Fruit fly (Drosophila melanogaster) whole organism, wandering third instar larva: Measurements from ENCODE around the gene Sgs1.
A peak's percentile ranks its signal among the peaks of the same experiment; 100 is the strongest.

ENCODE experiments used
- Abd-B ChIP-seq: fragments of >200 bp; optimal IDR thresholded peaks from 2 replicates; lab custom pipeline; 2017; ENCODE audit warnings: missing biosample characterization, missing genetic modification characterization
- CG32264 ChIP-seq: fragments of 200-800 bp; sonication (Bioruptor generic); optimal IDR thresholded peaks from 2 replicates; lab custom pipeline; 2016; ENCODE audit warnings: missing biosample characterization, missing genetic modification characterization
- CG9705 ChIP-seq: fragments of 200-800 bp; sonication (Bioruptor generic); optimal IDR thresholded peaks from 2 replicates; lab custom pipeline; 2018; ENCODE audit warnings: missing biosample characterization, mild to moderate bottlenecking, missing genetic modification characterization
- CrebA ChIP-seq: fragments of 200-800 bp; sonication (Bioruptor generic); optimal IDR thresholded peaks from 2 replicates; lab custom pipeline; 2016; ENCODE audit warnings: missing biosample characterization, mild to moderate bottlenecking, missing genetic modification characterization, borderline replicate concordance
- Dfd ChIP-seq: fragments of >200 bp; optimal IDR thresholded peaks from 2 replicates; lab custom pipeline; 2017; ENCODE audit warnings: missing biosample characterization, missing genetic modification characterization
- Dif ChIP-seq: fragments of 200-275, 200-300 bp; sonication (Bioruptor generic); optimal IDR thresholded peaks from 2 replicates; lab custom pipeline; 2018; ENCODE audit warnings: missing biosample characterization, missing genetic modification characterization; ENCODE audit not compliant: partially characterized antibody
- GATAd ChIP-seq: sonication (Bioruptor generic); optimal IDR thresholded peaks from 2 replicates; lab custom pipeline; 2016; ENCODE audit warnings: missing biosample characterization, missing genetic modification characterization
- HLH106 ChIP-seq: fragments of 200-800 bp; optimal IDR thresholded peaks from 3 replicates; lab custom pipeline; 2019; ENCODE audit warnings: missing biosample characterization, mild to moderate bottlenecking, missing genetic modification characterization, moderate library complexity
- Hnf4 ChIP-seq: fragments of 200-800 bp; sonication (Bioruptor generic); optimal IDR thresholded peaks from 2 replicates; lab custom pipeline; 2016; ENCODE audit warnings: missing biosample characterization, mild to moderate bottlenecking, missing genetic modification characterization
- Hr78 ChIP-seq: fragments of >200 bp; optimal IDR thresholded peaks from 2 replicates; lab custom pipeline; 2017; ENCODE audit warnings: missing biosample characterization, missing genetic modification characterization
- Hr83 ChIP-seq: fragments of 200-300 bp; sonication (Bioruptor generic); optimal IDR thresholded peaks from 2 replicates; lab custom pipeline; 2016; ENCODE audit warnings: missing biosample characterization, mild to moderate bottlenecking, missing genetic modification characterization, moderate library complexity; ENCODE audit not compliant: poor library complexity, severe bottlenecking
- Jra ChIP-seq: sonication (Bioruptor generic); optimal IDR thresholded peaks from 2 replicates; lab custom pipeline; 2016; ENCODE audit warnings: missing biosample characterization, missing genetic modification characterization
- Mio ChIP-seq: sonication (Bioruptor generic); optimal IDR thresholded peaks from 2 replicates; lab custom pipeline; 2016; ENCODE audit warnings: missing biosample characterization, missing genetic modification characterization
- Myc ChIP-seq: fragments of >200 bp; optimal IDR thresholded peaks from 2 replicates; lab custom pipeline; 2017
- N ChIP-seq: fragments of >200 bp; optimal IDR thresholded peaks from 2 replicates; lab custom pipeline; 2018; ENCODE audit warnings: missing biosample characterization, missing external identifiers, missing genetic modification characterization
- OdsH ChIP-seq: fragments of 200-800 bp; sonication (Bioruptor generic); optimal IDR thresholded peaks from 2 replicates; lab custom pipeline; 2016; ENCODE audit warnings: missing biosample characterization, mild to moderate bottlenecking, missing genetic modification characterization
- Rel ChIP-seq, 2 experiments: fragments of 200-800 bp; sonication (Bioruptor generic) in 1 of 2; optimal IDR thresholded peaks; 2 replicates in 1 of 2; 3 replicates in 1 of 2; lab custom pipeline; 2016 to 2019; ENCODE audit warnings: mild to moderate bottlenecking in 2 of 2, missing biosample characterization in 2 of 2, missing genetic modification characterization in 2 of 2, moderate library complexity in 1 of 2
- Sp1 ChIP-seq: fragments of 200-800 bp; sonication (Bioruptor generic); optimal IDR thresholded peaks from 3 replicates; lab custom pipeline; 2019; ENCODE audit warnings: missing biosample characterization, mild to moderate bottlenecking, missing genetic modification characterization, moderate library complexity
- Vsx2 ChIP-seq: fragments of 200-300, 225-300 bp; sonication (Bioruptor generic); optimal IDR thresholded peaks from 2 replicates; lab custom pipeline; 2018; ENCODE audit warnings: missing biosample characterization, missing genetic modification characterization; ENCODE audit not compliant: partially characterized antibody
- br ChIP-seq: fragments of 200-800 bp; sonication (Bioruptor generic); optimal IDR thresholded peaks from 2 replicates; lab custom pipeline; 2016; ENCODE audit warnings: missing biosample characterization, missing genetic modification characterization
- brk ChIP-seq: fragments of 200-800 bp; sonication (Bioruptor generic); optimal IDR thresholded peaks from 2 replicates; lab custom pipeline; 2016; ENCODE audit warnings: missing biosample characterization, mild to moderate bottlenecking, missing genetic modification characterization
- dl ChIP-seq, 2 experiments: fragments of 175-275, 200-275 bp in 1 of 2; fragments of 200-275 bp in 1 of 2; sonication (Bioruptor generic); optimal IDR thresholded peaks; lab custom pipeline; 2018; ENCODE audit warnings: mild to moderate bottlenecking in 2 of 2, missing biosample characterization in 2 of 2, missing genetic modification characterization in 2 of 2, moderate library complexity in 2 of 2; ENCODE audit not compliant: partially characterized antibody in 2 of 2, insufficient read depth in 1 of 2
- dmrt93B ChIP-seq: fragments of 200-800 bp; sonication (Bioruptor generic); optimal IDR thresholded peaks from 2 replicates; lab custom pipeline; 2018; ENCODE audit warnings: missing biosample characterization, mild to moderate bottlenecking, missing genetic modification characterization
- dsf ChIP-seq: sonication (Bioruptor generic); optimal IDR thresholded peaks from 2 replicates; lab custom pipeline; 2016; ENCODE audit warnings: missing biosample characterization, missing genetic modification characterization, borderline replicate concordance
- ey ChIP-seq: fragments of 200-800 bp; sonication (Bioruptor generic); optimal IDR thresholded peaks from 2 replicates; lab custom pipeline; 2016; ENCODE audit warnings: missing biosample characterization, missing genetic modification characterization
- foxo ChIP-seq, 2 experiments: fragments of 200-800 bp; sonication (Bioruptor generic); optimal IDR thresholded peaks; 2 replicates in 1 of 2; 3 replicates in 1 of 2; lab custom pipeline; 2016 to 2017; ENCODE audit warnings: missing biosample characterization in 2 of 2, missing genetic modification characterization in 2 of 2
- fru ChIP-seq: fragments of 200-800 bp; sonication (Bioruptor generic); optimal IDR thresholded peaks from 3 replicates; lab custom pipeline; 2016; ENCODE audit warnings: missing biosample characterization, mild to moderate bottlenecking, missing genetic modification characterization
- h ChIP-seq: fragments of 200-800 bp; sonication (Bioruptor generic); optimal IDR thresholded peaks from 3 replicates; lab custom pipeline; 2016; ENCODE audit warnings: missing biosample characterization, mild to moderate bottlenecking, missing genetic modification characterization
- jim ChIP-seq: fragments of 175-275, 200-325 bp; sonication (Bioruptor generic); optimal IDR thresholded peaks from 2 replicates; lab custom pipeline; 2016; ENCODE audit warnings: missing biosample characterization, mild to moderate bottlenecking, missing genetic modification characterization
- lola ChIP-seq: fragments of >200 bp; optimal IDR thresholded peaks from 2 replicates; lab custom pipeline; 2017; ENCODE audit warnings: missing biosample characterization, missing genetic modification characterization
- pan ChIP-seq: fragments of >200 bp; optimal IDR thresholded peaks from 2 replicates; lab custom pipeline; 2017
- psq ChIP-seq: fragments of 200-800 bp; sonication (Bioruptor generic); optimal IDR thresholded peaks from 3 replicates; lab custom pipeline; 2017; ENCODE audit warnings: missing biosample characterization, mild to moderate bottlenecking, missing genetic modification characterization, moderate library complexity
- rgr ChIP-seq: fragments of 200-800 bp; sonication (Bioruptor generic); optimal IDR thresholded peaks from 3 replicates; lab custom pipeline; 2016; ENCODE audit warnings: missing biosample characterization, mild to moderate bottlenecking, missing genetic modification characterization
- sage ChIP-seq: fragments of 200-800 bp; sonication (Bioruptor generic); optimal IDR thresholded peaks from 2 replicates; lab custom pipeline; 2016; ENCODE audit warnings: missing biosample characterization, mild to moderate bottlenecking, missing genetic modification characterization
- sv ChIP-seq: fragments of 200-800 bp; sonication (Bioruptor generic); optimal IDR thresholded peaks from 3 replicates; lab custom pipeline; 2016; ENCODE audit warnings: missing biosample characterization, missing genetic modification characterization
- tai ChIP-seq: sonication (Bioruptor generic); optimal IDR thresholded peaks from 2 replicates; lab custom pipeline; 2016; ENCODE audit warnings: missing biosample characterization, missing genetic modification characterization
- usp ChIP-seq: fragments of >200 bp; optimal IDR thresholded peaks from 2 replicates; lab custom pipeline; 2017; ENCODE audit warnings: missing biosample characterization, missing genetic modification characterization
- woc ChIP-seq: sonication (Bioruptor generic); optimal IDR thresholded peaks from 2 replicates; lab custom pipeline; 2016; ENCODE audit warnings: missing biosample characterization, mild to moderate bottlenecking, missing genetic modification characterization

The Sgs1 gene

dm6 chr2L:4945300-4945699, 8.1 kb downstream of the Sgs1 start, which contains the start of the genes mRpL24 and betaggt-I:
Gene mRpL24 (minus strand): TSS chr2L:4945361.
Gene betaggt-I (plus strand): TSS chr2L:4945579.
- TF ChIP-seq ey (GFP tag; lab: Kevin White, UChicago) (peak; percentile 92), Vsx2 (no peak), jim (no peak), tai (no peak), dmrt93B (GFP tag; lab: Kevin White, UChicago) (peak; percentile 95), OdsH (GFP tag; lab: Kevin White, UChicago) (peak; percentile 97), Mio (GFP tag; lab: Kevin White, UChicago) (peak; percentile 49), Hnf4 (GFP tag; lab: Kevin White, UChicago) (peak; percentile 93), fru (peak; percentile 95), lola (GFP tag; lab: Kevin White, UChicago) (no peak), CrebA (GFP tag; lab: Kevin White, UChicago) (no peak), pan (no peak), Abd-B (GFP tag; lab: Kevin White, UChicago) (no peak), woc (GFP tag; lab: Kevin White, UChicago) (peak; percentile 89), GATAd (peak; percentile 85), Hr83 (peak; percentile 44), rgr (peak; percentile 98), Dif (GFP tag; lab: Kevin White, UChicago) (no peak), N (no peak), CG32264 (GFP tag; lab: Kevin White, UChicago) (peak; percentile 70), CG9705 (GFP tag; lab: Kevin White, UChicago) (peak; percentile 97), HLH106 (tag; lab: Kevin White, UChicago) (peak; percentile 99), sage (GFP tag; lab: Kevin White, UChicago) (peak; percentile 90), sv (peak; percentile 95), Dfd (GFP tag; lab: Kevin White, UChicago) (no peak), psq (peak; percentile 94), dl (GFP tag; optimal IDR thresholded peaks at IDR 0.05; lab: Kevin White, UChicago; ENCODE audit: insufficient read depth in 1 of 2, partially characterized antibody in 2 of 2) (no peak), usp (GFP tag; lab: Kevin White, UChicago) (no peak), brk (peak; percentile 96), Rel (GFP tag; optimal IDR thresholded peaks at IDR 0.05; lab: Kevin White, UChicago) (peak; percentile 46), Rel (tag; optimal IDR thresholded peaks at IDR 0.05; lab: Kevin White, UChicago) (peak; percentile 88), h (GFP tag; lab: Kevin White, UChicago) (peak; percentile 97), Jra (GFP tag; lab: Kevin White, UChicago) (peak; percentile 90), Myc (peak; percentile 39), Sp1 (GFP tag; lab: Kevin White, UChicago) (peak; percentile 98), foxo (GFP tag; optimal IDR thresholded peaks at IDR 0.05; lab: Kevin White, UChicago) (peak; percentile 5 to 98), br (GFP tag; lab: Kevin White, UChicago) (peak; percentile 94), Hr78 (GFP tag; lab: Kevin White, UChicago) (no peak), dsf (GFP tag; lab: Kevin White, UChicago) (peak; percentile 91)
- TF ChIP-seq, all 38 proteins: peak for 25

- TF ChIP-seq Hnf4 (GFP tag; lab: Kevin White, UChicago) = no peak
- peak; percentile 10 for TF ChIP-seq Myc
Measured at dm6 chr2L:4949453-4950045, 12.3 kb downstream of the Sgs1 start, which contains the start of gene jet. Gene jet (minus strand): TSS chr2L:4949784.

DNA sequence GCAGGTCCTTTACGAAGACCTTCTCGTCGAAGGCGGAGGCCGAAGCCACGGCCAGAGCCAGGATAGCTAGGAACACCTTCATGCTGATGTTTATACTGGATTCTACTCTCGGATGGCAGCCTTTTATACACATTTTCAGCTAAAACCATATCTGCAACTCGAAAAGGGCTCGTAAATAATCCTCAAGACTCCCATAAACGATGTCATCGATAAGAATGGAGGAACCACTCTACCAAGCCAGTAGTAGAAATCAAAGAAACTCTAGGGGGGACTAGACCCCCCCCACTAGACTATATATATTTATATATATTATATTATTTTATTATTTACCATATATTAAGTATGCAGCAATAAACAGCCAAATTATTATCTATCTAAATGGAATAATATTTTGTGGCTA, 13.5 kb downstream of the Sgs1 start, which contains the start of gene Jon25Biii:
Gene Jon25Biii (minus strand): TSS at position 101 of the 400 bp plus-strand sequence.
- TF ChIP-seq jim (no peak), CG32264 (GFP tag; lab: Kevin White, UChicago) (no peak), Jra (GFP tag; lab: Kevin White, UChicago) (no peak), dsf (GFP tag; lab: Kevin White, UChicago) (no peak), pan (no peak), lola (GFP tag; lab: Kevin White, UChicago) (no peak), usp (GFP tag; lab: Kevin White, UChicago) (no peak), rgr (no peak)
- TF ChIP-seq, all 38 proteins: peak for 0
